Worm (Caenorhabditis elegans): Measurements from ENCODE around the gene F40G9.18.
A peak's percentile ranks its signal among the peaks of the same experiment; 100 is the strongest.

Gene F40G9.18

DNA sequence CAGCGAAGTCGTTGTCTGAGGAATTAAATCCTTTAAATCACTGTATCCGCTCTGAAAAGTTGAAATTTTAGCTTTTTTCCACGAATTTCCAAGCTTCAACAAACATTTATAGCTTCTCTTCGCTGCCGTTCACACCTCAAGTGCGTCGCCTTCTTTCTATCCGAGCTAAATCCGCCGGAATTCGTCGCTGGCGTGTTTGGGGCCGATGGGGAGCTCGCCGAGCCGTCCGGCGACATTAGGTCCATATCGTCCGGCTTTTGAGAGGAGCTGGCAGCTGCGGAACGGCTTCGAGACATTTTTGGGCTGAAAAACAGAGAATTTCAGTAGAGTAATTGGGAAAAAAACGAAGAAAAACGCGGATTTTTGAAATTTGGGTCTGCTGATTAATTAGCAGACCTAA is 18.5 kb upstream of the F40G9.18 start, which contains the start of gene mxl-2:
TSS of gene mxl-2 (minus strand) at position 303 of the 400 bp plus-strand sequence.
- no peak for TF ChIP-seq Y5F2A.4 (GFP tag; optimal IDR thresholded peaks at IDR 0.05)
- peak; percentile 75 for TF ChIP-seq set-16 (GFP tag; IDR thresholded peaks at IDR 0.05)

- peak; percentile 26 for TF ChIP-seq aha-1 (tag)
Observed at ce11 chrIII:185909-186308, 16.5 kb upstream of the F40G9.18 start.

DNA sequence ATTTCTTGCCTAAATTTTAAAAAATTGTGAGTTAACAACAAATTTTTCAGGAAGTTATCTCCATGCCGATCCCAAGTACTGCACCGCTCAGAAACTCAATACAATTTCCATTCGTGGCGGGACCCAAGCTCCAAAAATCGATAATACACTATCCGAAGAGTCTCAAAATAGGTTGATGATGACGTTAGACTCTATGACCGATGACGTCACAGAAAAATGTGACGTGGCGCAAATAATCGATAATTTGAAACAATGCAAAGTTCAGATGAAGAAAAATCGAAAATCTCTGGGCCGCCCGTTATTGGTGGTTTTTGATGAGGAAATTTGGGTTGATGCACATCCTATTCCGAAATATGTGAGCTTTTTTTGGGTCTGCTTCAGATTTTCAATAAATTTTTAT is 15.0 kb upstream of the F40G9.18 start:
- TF ChIP-seq rbr-2 (tag; optimal IDR thresholded peaks at IDR 0.05) (no peak), ceh-28 (tag; optimal IDR thresholded peaks at IDR 0.05) (peak; percentile 24)

- TF ChIP-seq mxl-2 (GFP tag; conservative IDR thresholded peaks at IDR 0.05): no peak
- TF ChIP-seq cey-2 (tag; optimal IDR thresholded peaks at IDR 0.05; ENCODE audit: borderline replicate concordance, insufficient read depth): no peak
- TF ChIP-seq pqm-1 (tag; optimal IDR thresholded peaks at IDR 0.05): peak; percentile 36
- TF ChIP-seq nhr-28 (tag; optimal IDR thresholded peaks at IDR 0.05): peak; percentile 69
- TF ChIP-seq ceh-32 (tag; optimal IDR thresholded peaks at IDR 0.05; ENCODE audit: poor library complexity): no peak
- no peak for TF ChIP-seq lin-13 (GFP tag; optimal IDR thresholded peaks at IDR 0.05)
- peak; percentile 53 for TF ChIP-seq nhr-77 (tag; optimal IDR thresholded peaks at IDR 0.05)
Observed at ce11 chrIII:183072-183471, 13.7 kb upstream of the F40G9.18 start.

- TF ChIP-seq mep-1 (tag; optimal IDR thresholded peaks at IDR 0.05): no peak
- TF ChIP-seq tag-97 (GFP tag; IDR thresholded peaks at IDR 0.05): no peak
- TF ChIP-seq ces-1 (GFP tag; optimal IDR thresholded peaks at IDR 0.05): no peak
- TF ChIP-seq spr-3 (GFP tag; optimal IDR thresholded peaks at IDR 0.05): no peak
- TF ChIP-seq hlh-11 (tag; optimal IDR thresholded peaks at IDR 0.05): no peak
- TF ChIP-seq madf-5 (GFP tag; IDR thresholded peaks at IDR 0.05): 0 out of 4 replicates have a peak, but pooled peaks of 1 of the 2 experiments have one; percentile 44
Observed at ce11 chrIII:182080-182479, 12.7 kb upstream of the F40G9.18 start, which contains the start of gene F40G9.15. Gene F40G9.15 (plus strand): TSS chrIII:182380.

DNA sequence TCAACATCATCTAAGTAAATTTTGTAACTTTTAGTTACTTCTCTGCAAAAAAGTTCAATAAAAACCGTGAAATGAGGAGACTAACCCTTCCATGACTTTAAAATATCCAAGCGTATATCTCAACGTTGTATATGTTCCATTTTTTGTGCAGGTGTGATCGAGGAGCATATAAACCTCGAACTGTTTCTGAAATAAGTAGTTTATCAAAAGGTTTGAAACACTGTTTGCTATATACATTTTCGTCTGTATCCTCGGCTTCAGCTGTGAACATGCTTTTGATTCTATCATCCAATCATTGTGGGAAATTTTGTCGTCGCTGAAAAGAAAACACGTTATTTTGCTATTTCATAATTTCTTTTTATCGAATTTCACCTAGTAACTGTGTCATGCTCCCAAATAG is 11.6 kb upstream of the F40G9.18 start, which contains the start of gene F40G9.5:
TSS of gene F40G9.5 (plus strand) at position 301 of the 400 bp plus-strand sequence.
- no peak for TF ChIP-seq D1046.2 (GFP tag; IDR thresholded peaks at IDR 0.05)
- TF ChIP-seq ceh-32 (tag; optimal IDR thresholded peaks at IDR 0.05; ENCODE audit: poor library complexity): no peak
- TF ChIP-seq unc-130 (GFP tag; optimal IDR thresholded peaks at IDR 0.05): no peak
- TF ChIP-seq zip-11 (GFP tag; IDR thresholded peaks at IDR 0.05): no peak
- TF ChIP-seq hlh-30 (tag; optimal IDR thresholded peaks at IDR 0.05; ENCODE audit: insufficient read depth): no peak
- no peak for TF ChIP-seq dmd-6 (GFP tag; IDR thresholded peaks at IDR 0.05)
- TF ChIP-seq ctbp-1 (GFP tag; IDR thresholded peaks at IDR 0.05): no peak
- TF ChIP-seq mxl-3 (GFP tag; optimal IDR thresholded peaks at IDR 0.05): no peak
- no peak for TF ChIP-seq ceh-82 (tag; optimal IDR thresholded peaks at IDR 0.05)
- TF ChIP-seq pqm-1 (tag; optimal IDR thresholded peaks at IDR 0.05): no peak
- no peak for TF ChIP-seq fkh-10 (GFP tag; optimal IDR thresholded peaks at IDR 0.05)
- no peak for TF ChIP-seq arid-1 (GFP tag; conservative IDR thresholded peaks at IDR 0.05)
- TF ChIP-seq dpl-1 (GFP tag; optimal IDR thresholded peaks at IDR 0.05): no peak
- TF ChIP-seq F49E8.2 (tag; optimal IDR thresholded peaks at IDR 0.05; ENCODE audit: borderline replicate concordance): no peak
- TF ChIP-seq nhr-41 (GFP tag; IDR thresholded peaks at IDR 0.05): no peak
- TF ChIP-seq Y48G9A.11 (GFP tag; IDR thresholded peaks at IDR 0.05): no peak
- no peak for TF ChIP-seq ZK337.2 (GFP tag; IDR thresholded peaks at IDR 0.05)
- no peak for TF ChIP-seq sdz-12 (GFP tag; optimal IDR thresholded peaks at IDR 0.05)
- TF ChIP-seq tra-1 (GFP tag; IDR thresholded peaks at IDR 0.05): no peak
- no peak for TF ChIP-seq nhr-10 (tag; optimal IDR thresholded peaks at IDR 0.05)
